Fruit fly (Drosophila melanogaster): ENCODE data around the gene Zwilch.

DNA sequence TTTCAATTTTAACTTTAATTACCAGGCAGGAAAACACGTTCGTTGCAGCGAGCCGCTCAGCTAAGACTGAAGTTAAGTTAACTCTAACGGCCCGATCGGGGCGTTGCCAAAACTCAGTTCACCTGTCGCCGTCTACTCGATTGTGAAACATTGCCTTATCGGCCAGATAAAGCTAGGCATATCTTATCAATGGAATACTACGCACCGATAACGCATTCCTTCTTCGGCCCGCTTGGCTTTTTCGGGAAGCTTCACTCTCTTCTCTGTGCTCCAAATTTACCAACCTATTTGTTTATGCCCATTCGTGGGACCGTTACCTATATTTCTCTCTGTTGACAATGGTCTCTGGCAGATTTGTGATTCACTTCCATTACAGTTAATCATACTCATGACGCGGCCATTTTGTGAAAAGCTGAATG, 17.5 kb downstream of the Zwilch start, which contains the start of gene mesh:
- TF ChIP-seq psq (optimal IDR thresholded peaks at IDR 0.05) (no peak), EcR (GFP tag; optimal IDR thresholded peaks at IDR 0.05) (no peak)
